Fruit fly (Drosophila melanogaster) whole organism, pupa: ENCODE measurements around the gene OXA1L.

Source experiments
- CG13204 ChIP-seq: fragments of 200-800 bp; sonication (Bioruptor generic); optimal IDR thresholded peaks from 2 replicates; lab custom pipeline; 2018; ENCODE audit warnings: missing biosample characterization, mild to moderate bottlenecking, missing genetic modification characterization, moderate library complexity
- CG14655 ChIP-seq: fragments of 200-800 bp; sonication (Bioruptor generic); optimal IDR thresholded peaks from 3 replicates; lab custom pipeline; 2017; ENCODE audit warnings: mild to moderate bottlenecking, missing biosample characterization, missing genetic modification reagents, missing genetic modification characterization
- CG15710 ChIP-seq: fragments of 200-800 bp; sonication (Bioruptor generic); optimal IDR thresholded peaks from 2 replicates; lab custom pipeline; 2018; ENCODE audit warnings: missing biosample characterization, mild to moderate bottlenecking, missing genetic modification characterization, moderate library complexity
- CG17806 ChIP-seq: fragments of 200-800 bp; sonication (Bioruptor generic); optimal IDR thresholded peaks from 2 replicates; lab custom pipeline; 2018; ENCODE audit warnings: missing biosample characterization, mild to moderate bottlenecking, missing genetic modification characterization, moderate library complexity
- CG34367 ChIP-seq: fragments of 200-800 bp; sonication (Bioruptor generic); optimal IDR thresholded peaks from 2 replicates; lab custom pipeline; 2018; ENCODE audit warnings: missing biosample characterization, mild to moderate bottlenecking, missing genetic modification characterization
- CG4496 ChIP-seq: fragments of 200-800 bp; sonication (Bioruptor generic); IDR thresholded peaks from 3 replicates; pipeline ENCODE4 v1.3.6; 2022; ENCODE audit warnings: missing biosample characterization, missing genetic modification characterization
- CG8159 ChIP-seq: fragments of 200-800 bp; sonication (Bioruptor generic); optimal IDR thresholded peaks from 3 replicates; lab custom pipeline; 2018; ENCODE audit warnings: missing biosample characterization, mild to moderate bottlenecking, missing genetic modification characterization, moderate library complexity
- CG8301 ChIP-seq: fragments of 200-800 bp; sonication (Bioruptor generic); optimal IDR thresholded peaks from 2 replicates; lab custom pipeline; 2018; ENCODE audit warnings: missing biosample characterization, mild to moderate bottlenecking, missing genetic modification characterization
- CG9948 ChIP-seq: fragments of 200-800 bp; sonication (Bioruptor generic); optimal IDR thresholded peaks from 2 replicates; lab custom pipeline; 2018; ENCODE audit warnings: missing biosample characterization, mild to moderate bottlenecking, missing genetic modification characterization, moderate library complexity
- D1 ChIP-seq: fragments of 200-800 bp; sonication (Bioruptor generic); optimal IDR thresholded peaks from 2 replicates; lab custom pipeline; 2018; ENCODE audit warnings: missing biosample characterization, mild to moderate bottlenecking, missing genetic modification characterization, moderate library complexity
- EcR ChIP-seq: fragments of 200-800 bp; sonication (Bioruptor generic); optimal IDR thresholded peaks from 3 replicates; lab custom pipeline; 2019; ENCODE audit warnings: missing biosample characterization, missing genetic modification characterization, mild to moderate bottlenecking, moderate library complexity, missing genetic modification reagents
- Pif1B ChIP-seq: fragments of 200-800 bp; sonication (Bioruptor generic); optimal IDR thresholded peaks from 3 replicates; lab custom pipeline; 2016; ENCODE audit warnings: missing biosample characterization, missing genetic modification characterization
- Snoo ChIP-seq: fragments of 200-800 bp; sonication (Bioruptor generic); optimal IDR thresholded peaks from 3 replicates; lab custom pipeline; 2017; ENCODE audit warnings: missing biosample characterization, mild to moderate bottlenecking, missing genetic modification characterization, inconsistent platforms
- rn ChIP-seq: fragments of 200-800 bp; sonication (Bioruptor generic); IDR thresholded peaks from 2 replicates; pipeline ENCODE4 v1.3.6; 2022; ENCODE audit warnings: missing biosample characterization, missing genetic modification characterization

- TF ChIP-seq CG17806 (tag; lab: Kevin White, UChicago), result peak; percentile 6
- no peak for TF ChIP-seq CG9948 (tag; lab: Kevin White, UChicago)
- no peak for TF ChIP-seq CG13204 (GFP tag; lab: Kevin White, UChicago)
- no peak for TF ChIP-seq D1
- peak; percentile 35 for TF ChIP-seq Snoo (tag; lab: Kevin White, UChicago)
- TF ChIP-seq CG4496 (GFP tag; lab: Robert Waterston, UW), result no peak
- TF ChIP-seq CG34367 (tag; lab: Kevin White, UChicago), result no peak
- no peak for TF ChIP-seq CG14655 (GFP tag; lab: Kevin White, UChicago)
- TF ChIP-seq Pif1B (GFP tag; lab: Kevin White, UChicago), result no peak
- no peak for TF ChIP-seq CG8301 (tag; lab: Kevin White, UChicago)
- TF ChIP-seq CG15710 (tag; lab: Kevin White, UChicago), result no peak
- TF ChIP-seq EcR (GFP tag; lab: Kevin White, UChicago), result no peak
- peak; percentile 11 for TF ChIP-seq CG8159
- no peak for TF ChIP-seq rn
Measured at dm6 chr3L:10934983-10935539, 48.8 kb upstream of the OXA1L start.
